Worm (Caenorhabditis elegans): ENCODE measurements around the gene cgt-3.

Gene cgt-3

ce11 chrII:5899080-5899479 is 12.0 kb upstream of the cgt-3 start:
- TF ChIP-seq zfh-2 (GFP tag; conservative IDR thresholded peaks at IDR 0.05) (peak; percentile 60), snpc-3.4 (tag; optimal IDR thresholded peaks at IDR 0.05) (no peak), madf-6 (GFP tag; IDR thresholded peaks at IDR 0.05) (no peak), aptf-2 (GFP tag; conservative IDR thresholded peaks at IDR 0.05) (no peak)

- TF ChIP-seq nhr-80 (tag; optimal IDR thresholded peaks at IDR 0.05) (peak; percentile 78), B0336.3 (GFP tag; IDR thresholded peaks at IDR 0.05) (no peak), ceh-91 (GFP tag; IDR thresholded peaks at IDR 0.05) (no peak), sea-2 (GFP tag; IDR thresholded peaks at IDR 0.05) (no peak)
Measured at ce11 chrII:5899865-5900486, 11.1 kb upstream of the cgt-3 start.

- TF ChIP-seq zfh-2 (GFP tag; conservative IDR thresholded peaks at IDR 0.05) (peak; percentile 96), lin-40 (tag; optimal IDR thresholded peaks at IDR 0.05) (peak; percentile 13), aptf-3 (GFP tag; IDR thresholded peaks at IDR 0.05) (0 out of 2 replicates have a peak, but pooled peaks have one; percentile 69), egrh-3 (GFP tag; IDR thresholded peaks at IDR 0.05) (peak; percentile 91), nhr-27 (tag; optimal IDR thresholded peaks at IDR 0.05) (peak; percentile 18), hmg-20 (GFP tag; IDR thresholded peaks at IDR 0.05) (0 out of 2 replicates have a peak, but pooled peaks have one; percentile 16), mcd-1 (GFP tag; IDR thresholded peaks at IDR 0.05) (peak; percentile 55), dox-1 (GFP tag; IDR thresholded peaks at IDR 0.05) (peak; percentile 38; the same call in 1 of the 2 replicates), F23B12.7 (tag; optimal IDR thresholded peaks at IDR 0.05; ENCODE audit: insufficient read depth) (no peak), hmg-1.2 (GFP tag; IDR thresholded peaks at IDR 0.05) (peak; percentile 27; the same call in 1 of the 2 replicates), egl-18 (GFP tag; IDR thresholded peaks at IDR 0.05) (no peak), cebp-1 (GFP tag; IDR thresholded peaks at IDR 0.05) (no peak), cebp-1 (tag; optimal IDR thresholded peaks at IDR 0.05) (peak; percentile 51), T26A5.8 (tag; optimal IDR thresholded peaks at IDR 0.05) (no peak)
Measured at ce11 chrII:5901407-5902026, 9.6 kb upstream of the cgt-3 start.

- TF ChIP-seq F23B12.7 (tag; optimal IDR thresholded peaks at IDR 0.05; ENCODE audit: insufficient read depth), result no peak
- no peak for TF ChIP-seq efl-1 (GFP tag; optimal IDR thresholded peaks at IDR 0.05)
- TF ChIP-seq nfya-1 (tag; optimal IDR thresholded peaks at IDR 0.05; ENCODE audit: borderline replicate concordance, insufficient read depth), result no peak
- TF ChIP-seq B0261.1 (tag; optimal IDR thresholded peaks at IDR 0.05), result no peak
- TF ChIP-seq lsy-27 (tag; optimal IDR thresholded peaks at IDR 0.05; ENCODE audit: borderline replicate concordance, insufficient read depth), result no peak
Measured at ce11 chrII:5902139-5902538, 9.0 kb upstream of the cgt-3 start.

- no peak for TF ChIP-seq mel-28 (tag; optimal IDR thresholded peaks at IDR 0.05; ENCODE audit: borderline replicate concordance)
- TF ChIP-seq zfh-2 (GFP tag; conservative IDR thresholded peaks at IDR 0.05), result no peak
- TF ChIP-seq B0336.3 (GFP tag; IDR thresholded peaks at IDR 0.05), result no peak
- TF ChIP-seq rcor-1 (GFP tag; IDR thresholded peaks at IDR 0.05), result no peak
- TF ChIP-seq athp-1 (tag; optimal IDR thresholded peaks at IDR 0.05), result no peak
- no peak for TF ChIP-seq sdz-38 (tag; optimal IDR thresholded peaks at IDR 0.05)
- TF ChIP-seq sptf-2 (GFP tag; optimal IDR thresholded peaks at IDR 0.05), result no peak
- TF ChIP-seq pbrm-1 (GFP tag; IDR thresholded peaks at IDR 0.05), result no peak
- TF ChIP-seq atf-7 (tag; optimal IDR thresholded peaks at IDR 0.05), result no peak
- TF ChIP-seq attf-6 (GFP tag; IDR thresholded peaks at IDR 0.05), result no peak
- TF ChIP-seq nhr-27 (tag; optimal IDR thresholded peaks at IDR 0.05), result no peak
- TF ChIP-seq him-1 (tag; optimal IDR thresholded peaks at IDR 0.05), result no peak
- no peak for TF ChIP-seq ZK185.1 (tag; optimal IDR thresholded peaks at IDR 0.05; ENCODE audit: poor library complexity, severe bottlenecking)
Measured at ce11 chrII:5904252-5904651, 6.9 kb upstream of the cgt-3 start, which contains the start of gene tsp-18. Gene tsp-18 (plus strand): TSS chrII:5904552.
